Fruit fly (Drosophila melanogaster) whole organism, embryonic: Measurements from ENCODE around the gene CG33062.
A peak's percentile ranks its signal among the peaks of the same experiment; 100 is the strongest.

ENCODE experiments used
- Bteb2 ChIP-seq: fragments of 200-800 bp; sonication (Bioruptor generic); optimal IDR thresholded peaks from 2 replicates; lab custom pipeline; 2016; ENCODE audit warnings: missing biosample characterization, missing genetic modification characterization
- CG10565 ChIP-seq: fragments of 200-800 bp; sonication (Bioruptor generic); optimal IDR thresholded peaks from 3 replicates; lab custom pipeline; 2016; ENCODE audit warnings: missing biosample characterization, mild to moderate bottlenecking, missing genetic modification characterization
- CG13123 ChIP-seq: fragments of 200-800 bp; sonication (Bioruptor generic); optimal IDR thresholded peaks from 2 replicates; lab custom pipeline; 2016; ENCODE audit warnings: missing biosample characterization, missing genetic modification characterization
- CG13287 ChIP-seq: fragments of 200-800 bp; sonication (Bioruptor generic); IDR thresholded peaks from 2 replicates; pipeline ENCODE4 v1.3.6; 2022; ENCODE audit warnings: missing biosample characterization, missing genetic modification characterization; ENCODE audit not compliant: partially characterized antibody
- CG13894 ChIP-seq: fragments of 200-800 bp; sonication (Bioruptor generic); optimal IDR thresholded peaks from 3 replicates; lab custom pipeline; 2018; ENCODE audit warnings: missing biosample characterization, mild to moderate bottlenecking, missing genetic modification characterization, moderate library complexity
- CG14050 ChIP-seq: fragments of 200-800 bp; sonication (Bioruptor generic); IDR thresholded peaks from 3 replicates; pipeline ENCODE4 v1.3.6; 2022; ENCODE audit warnings: missing biosample characterization, missing genetic modification characterization
- CG17186 ChIP-seq: fragments of 200-800 bp; sonication (Bioruptor generic); optimal IDR thresholded peaks from 3 replicates; lab custom pipeline; 2017; ENCODE audit warnings: missing biosample characterization, missing genetic modification reagents, missing genetic modification characterization
- CG17359 ChIP-seq: fragments of 200-800 bp; sonication (Bioruptor generic); optimal IDR thresholded peaks from 3 replicates; lab custom pipeline; 2018; ENCODE audit warnings: missing biosample characterization, mild to moderate bottlenecking, missing genetic modification characterization, moderate library complexity
- CG18619 ChIP-seq: fragments of 200-800 bp; sonication (Bioruptor generic); optimal IDR thresholded peaks from 3 replicates; lab custom pipeline; 2017; ENCODE audit warnings: missing biosample characterization, mild to moderate bottlenecking, missing genetic modification characterization
- CG2202 ChIP-seq: fragments of 200-800 bp; sonication (Bioruptor generic); optimal IDR thresholded peaks from 2 replicates; lab custom pipeline; 2018; ENCODE audit warnings: missing biosample characterization, mild to moderate bottlenecking, missing genetic modification characterization
- CG4730 ChIP-seq: fragments of 200-800 bp; sonication (Bioruptor generic); IDR thresholded peaks from 2 replicates; pipeline ENCODE4 v1.3.6; 2022; ENCODE audit warnings: missing biosample characterization, missing genetic modification characterization
- CG5953 ChIP-seq: fragments of 200-800 bp; sonication (Bioruptor generic); IDR thresholded peaks from 2 replicates; pipeline ENCODE4 v1.3.6; 2022; ENCODE audit warnings: missing biosample characterization, missing genetic modification characterization
- CG7271 ChIP-seq: fragments of 200-800 bp; sonication (Bioruptor generic); optimal IDR thresholded peaks from 2 replicates; lab custom pipeline; 2018; ENCODE audit warnings: missing biosample characterization, mild to moderate bottlenecking, missing genetic modification characterization, moderate library complexity
- CG9876 ChIP-seq: fragments of 200-800 bp; sonication (Bioruptor generic); optimal IDR thresholded peaks from 2 replicates; lab custom pipeline; 2016; ENCODE audit warnings: missing biosample characterization, missing genetic modification characterization
- Deaf1 ChIP-seq: fragments of 200-800 bp; optimal IDR thresholded peaks from 3 replicates; lab custom pipeline; 2019; ENCODE audit warnings: missing biosample characterization, mild to moderate bottlenecking, missing genetic modification characterization, moderate library complexity
- Elba2 ChIP-seq: fragments of 200-800 bp; sonication (Bioruptor generic); optimal IDR thresholded peaks from 3 replicates; lab custom pipeline; 2016; ENCODE audit warnings: missing biosample characterization, missing genetic modification characterization
- NK7.1 ChIP-seq: fragments of 200-800 bp; sonication (Bioruptor generic); optimal IDR thresholded peaks from 3 replicates; lab custom pipeline; 2016; ENCODE audit warnings: missing biosample characterization, missing genetic modification characterization
- Rfx ChIP-seq: fragments of 200-800 bp; sonication (Bioruptor generic); IDR thresholded peaks from 2 replicates; pipeline ENCODE4 v1.3.6; 2022; ENCODE audit warnings: missing biosample characterization, missing genetic modification characterization
- Trl ChIP-seq, 3 experiments: fragments of >200 bp in 2 of 3; fragments of 200-800 bp in 1 of 3; sonication (Bioruptor generic) in 1 of 3; optimal IDR thresholded peaks; 2 replicates in 1 of 3; 3 replicates in 2 of 3; lab custom pipeline; 2016 to 2017; ENCODE audit warnings: missing biosample characterization in 1 of 3, missing genetic modification characterization in 1 of 3
- chinmo ChIP-seq: fragments of 200-800 bp; sonication (Bioruptor generic); IDR thresholded peaks from 4 replicates; pipeline ENCODE4 v1.3.6; 2022; ENCODE audit warnings: missing biosample characterization, missing genetic modification characterization; ENCODE audit not compliant: partially characterized antibody
- corto ChIP-seq: fragments of 200-800 bp; sonication (Bioruptor generic); optimal IDR thresholded peaks from 2 replicates; lab custom pipeline; 2016; ENCODE audit warnings: missing biosample characterization, mild to moderate bottlenecking, missing genetic modification characterization, moderate library complexity
- cwo ChIP-seq: fragments of 200-800 bp; sonication (Bioruptor generic); optimal IDR thresholded peaks from 3 replicates; lab custom pipeline; 2017; ENCODE audit warnings: missing biosample characterization, missing genetic modification characterization, mild to moderate bottlenecking, moderate library complexity, missing genetic modification reagents
- dysf ChIP-seq: fragments of 200-800 bp; sonication (Bioruptor generic); IDR thresholded peaks from 3 replicates; pipeline ENCODE4 v1.3.6; 2022; ENCODE audit warnings: missing biosample characterization, missing genetic modification characterization
- ewg ChIP-seq: fragments of 200-800 bp; sonication (Bioruptor generic); optimal IDR thresholded peaks from 3 replicates; lab custom pipeline; 2017; ENCODE audit warnings: mild to moderate bottlenecking, missing biosample characterization, missing genetic modification reagents, missing genetic modification characterization
- gro ChIP-seq: fragments of 200-800 bp; sonication (Bioruptor generic); optimal IDR thresholded peaks from 2 replicates; lab custom pipeline; 2016; ENCODE audit warnings: missing biosample characterization, missing genetic modification characterization
- nmo ChIP-seq: fragments of 200-800 bp; sonication (Bioruptor generic); optimal IDR thresholded peaks from 2 replicates; lab custom pipeline; 2018; ENCODE audit warnings: missing biosample characterization, mild to moderate bottlenecking, missing genetic modification characterization, moderate library complexity
- schlank ChIP-seq: fragments of 200-800 bp; sonication (Bioruptor generic); optimal IDR thresholded peaks from 2 replicates; lab custom pipeline; 2018; ENCODE audit warnings: missing biosample characterization, mild to moderate bottlenecking, missing genetic modification characterization
- tin ChIP-seq: fragments of 200-800 bp; sonication (Bioruptor generic); optimal IDR thresholded peaks from 3 replicates; lab custom pipeline; 2016; ENCODE audit warnings: missing biosample characterization, missing genetic modification characterization

CG33062 gene

dm6 chr3L:19442239-19442638 is 4.0 kb downstream of the CG33062 start (continued):
- TF ChIP-seq Rfx (GFP tag; lab: Robert Waterston, UW) (no peak), CG5953 (GFP tag; lab: Robert Waterston, UW) (no peak), CG10565 (no peak)

dm6 chr3L:19412812-19413211 is 33.4 kb downstream of the CG33062 start, which contains the start of gene CG32206:
CG32206 (minus strand) TSS chr3L:19412912.
- TF ChIP-seq tin (GFP tag; lab: Kevin White, UChicago) (no peak), CG13287 (GFP tag; lab: Robert Waterston, UW) (0 out of 2 replicates have a peak, but pooled peaks have one; percentile 8), CG14050 (GFP tag; lab: Robert Waterston, UW) (no peak), Elba2 (GFP tag; lab: Kevin White, UChicago) (no peak), CG7271 (tag; lab: Kevin White, UChicago) (no peak), CG17359 (tag; lab: Kevin White, UChicago) (no peak), CG13123 (no peak), nmo (GFP tag; lab: Kevin White, UChicago) (no peak), Deaf1 (tag; lab: Kevin White, UChicago) (peak; percentile 29), schlank (no peak), CG18619 (GFP tag; lab: Kevin White, UChicago) (no peak), gro (GFP tag; lab: Kevin White, UChicago) (no peak), CG2202 (tag; lab: Kevin White, UChicago) (no peak), ewg (GFP tag; lab: Kevin White, UChicago) (peak; percentile 67), Trl (optimal IDR thresholded peaks at IDR 0.05; lab: Kevin White, UChicago) (peak in 1 of 2 experiments; percentile 59), Trl (GFP tag; optimal IDR thresholded peaks at IDR 0.05; lab: Kevin White, UChicago) (no peak), CG4730 (GFP tag; lab: Robert Waterston, UW) (no peak), chinmo (GFP tag; lab: Robert Waterston, UW) (0 out of 4 replicates have a peak, but pooled peaks have one; percentile 23), CG9876 (GFP tag; lab: Kevin White, UChicago) (no peak), CG17186 (GFP tag; lab: Kevin White, UChicago) (no peak), NK7.1 (GFP tag; lab: Kevin White, UChicago) (no peak), CG13894 (no peak), cwo (GFP tag; lab: Kevin White, UChicago) (no peak), Bteb2 (GFP tag; lab: Kevin White, UChicago) (no peak), dysf (no peak), corto (GFP tag; lab: Kevin White, UChicago) (no peak)
